Fruit fly (Drosophila melanogaster) S2 (cell line): Measurements from ENCODE around the gene CG43221.

Experiments
- CG8478 ChIP-seq: fragments of >200 bp; optimal IDR thresholded peaks from 2 replicates; lab custom pipeline; 2018
- CTCF ChIP-seq, 2 experiments: fragments of >200 bp; optimal IDR thresholded peaks; 2 replicates each; lab custom pipeline; 2018

DNA sequence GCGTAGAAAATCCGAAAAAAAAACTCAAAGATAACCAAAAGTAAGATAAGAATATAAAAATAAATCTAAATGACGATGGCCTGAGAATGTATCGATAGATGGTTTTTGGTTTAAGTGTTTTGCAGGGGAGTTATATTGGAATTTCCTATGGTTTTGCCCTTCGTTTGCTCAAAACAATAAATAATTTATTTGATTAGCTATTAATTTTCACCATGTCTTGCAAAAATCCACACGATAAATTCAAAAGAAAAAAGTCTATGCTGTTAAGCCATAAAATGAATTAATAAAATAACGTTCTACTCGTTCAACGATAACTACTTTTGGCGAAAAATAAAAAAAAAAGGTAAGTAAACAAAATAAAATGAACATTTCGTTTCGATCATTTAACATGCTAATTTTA is 38.5 kb upstream of the CG43221 start:
- no peak for TF ChIP-seq CTCF (optimal IDR thresholded peaks at IDR 0.05; lab: Kevin White, UChicago)
- TF ChIP-seq CG8478 (lab: Kevin White, UChicago) = no peak
